Fruit fly (Drosophila melanogaster): ENCODE results near the gene Prx2.

The Prx2 gene

dm6 chrX:13312200-13312599 is 17.4 kb upstream of the Prx2 start (continued):
- TF ChIP-seq CG3032 (tag; optimal IDR thresholded peaks at IDR 0.05) (peak; percentile 67), Eip78C (GFP tag) (peak; percentile 85), OdsH (GFP tag; optimal IDR thresholded peaks at IDR 0.05) (peak; percentile 55), CG8119 (GFP tag; IDR thresholded peaks at IDR 0.05) (peak; percentile 74), Sox102F (GFP tag; optimal IDR thresholded peaks at IDR 0.05) (peak; percentile 73), CG6276 (GFP tag; optimal IDR thresholded peaks at IDR 0.05) (peak; percentile 46), cyc (GFP tag; optimal IDR thresholded peaks at IDR 0.05) (peak; percentile 65), CG11902 (GFP tag; optimal IDR thresholded peaks at IDR 0.05) (peak; percentile 17)

DNA sequence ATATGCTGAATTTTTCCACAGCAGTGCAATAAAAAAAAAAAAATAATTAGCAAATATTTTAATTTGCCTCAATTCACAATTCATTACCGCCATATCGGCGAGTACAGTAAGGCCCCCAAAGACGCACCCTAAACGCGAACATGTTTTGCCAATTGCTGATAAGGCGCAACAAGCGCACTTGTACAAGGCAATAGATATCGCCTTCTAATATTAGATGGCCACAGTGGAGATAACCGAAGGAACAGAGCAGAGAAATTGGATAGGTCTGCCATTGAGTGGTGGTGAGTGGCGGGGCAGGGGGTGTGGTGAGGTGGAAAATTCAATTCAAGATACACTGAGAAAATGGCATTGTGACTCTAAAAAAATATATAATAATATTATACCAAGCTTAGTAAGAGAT is 16.5 kb upstream of the Prx2 start:
- no peak for TF ChIP-seq CG32006 (GFP tag; optimal IDR thresholded peaks at IDR 0.05)
- TF ChIP-seq acj6 (GFP tag; optimal IDR thresholded peaks at IDR 0.05): no peak
- TF ChIP-seq CG8119 (GFP tag; IDR thresholded peaks at IDR 0.05): no peak
- no peak for TF ChIP-seq CG11294 (GFP tag; IDR thresholded peaks at IDR 0.05)
- no peak for TF ChIP-seq fkh (GFP tag; optimal IDR thresholded peaks at IDR 0.05)
- no peak for TF ChIP-seq ss (GFP tag; optimal IDR thresholded peaks at IDR 0.05)
- no peak for TF ChIP-seq vri (GFP tag; optimal IDR thresholded peaks at IDR 0.05)
- no peak for TF ChIP-seq Eip93F (GFP tag; optimal IDR thresholded peaks at IDR 0.05)
- TF ChIP-seq OdsH (GFP tag; optimal IDR thresholded peaks at IDR 0.05): no peak
- TF ChIP-seq CG16779 (tag; optimal IDR thresholded peaks at IDR 0.05): no peak
- TF ChIP-seq CG6276 (GFP tag; optimal IDR thresholded peaks at IDR 0.05): no peak
- no peak for TF ChIP-seq CG3919 (GFP tag; optimal IDR thresholded peaks at IDR 0.05)
- no peak for TF ChIP-seq CG6854 (GFP tag; optimal IDR thresholded peaks at IDR 0.05)
- TF ChIP-seq fd85E (GFP tag; optimal IDR thresholded peaks at IDR 0.05): no peak

DNA sequence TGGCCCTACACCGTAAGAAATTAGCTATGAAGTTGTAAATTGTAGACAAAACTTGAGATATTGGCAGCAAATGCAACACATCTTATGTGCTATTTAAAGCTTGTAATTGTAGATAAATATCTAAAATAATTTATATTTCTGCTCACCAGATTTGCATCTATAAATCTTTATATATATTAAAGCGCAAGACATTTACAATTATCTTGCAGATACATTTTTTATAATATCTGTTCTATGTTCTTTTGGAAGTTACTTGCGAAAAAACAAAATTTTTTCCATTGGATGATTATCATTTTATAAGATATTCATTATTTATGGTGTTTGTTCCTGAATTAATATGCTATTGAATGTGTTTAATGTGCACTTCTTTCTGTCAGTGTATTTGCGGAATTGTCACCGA is 15.3 kb upstream of the Prx2 start:
- TF ChIP-seq CG8119 (GFP tag; IDR thresholded peaks at IDR 0.05) (no peak), Hr38 (GFP tag; optimal IDR thresholded peaks at IDR 0.05) (no peak), salr (GFP tag; optimal IDR thresholded peaks at IDR 0.05) (peak in 1 of 2 experiments; percentile 32), Met (GFP tag; optimal IDR thresholded peaks at IDR 0.05) (peak; percentile 9), Smox (GFP tag; optimal IDR thresholded peaks at IDR 0.05) (peak; percentile 15), CG11762 (GFP tag; optimal IDR thresholded peaks at IDR 0.05; ENCODE audit: insufficient read depth) (no peak), CG8319 (GFP tag; optimal IDR thresholded peaks at IDR 0.05) (no peak), cyc (GFP tag; optimal IDR thresholded peaks at IDR 0.05) (no peak), CG16779 (tag; optimal IDR thresholded peaks at IDR 0.05) (no peak), CG8632 (GFP tag; optimal IDR thresholded peaks at IDR 0.05) (peak; percentile 34), CG34406 (GFP tag; optimal IDR thresholded peaks at IDR 0.05) (peak; percentile 28), svp (GFP tag) (peak; percentile 76), net (GFP tag; optimal IDR thresholded peaks at IDR 0.05) (no peak), CG10669 (GFP tag; optimal IDR thresholded peaks at IDR 0.05) (peak; percentile 35), CG6792 (GFP tag; optimal IDR thresholded peaks at IDR 0.05) (peak; percentile 39), CG4318 (GFP tag; optimal IDR thresholded peaks at IDR 0.05) (peak; percentile 10), Blimp-1 (GFP tag; optimal IDR thresholded peaks at IDR 0.05) (no peak), Sox15 (GFP tag; optimal IDR thresholded peaks at IDR 0.05) (no peak), Sox14 (GFP tag; optimal IDR thresholded peaks at IDR 0.05) (peak; percentile 30), Sox102F (GFP tag; optimal IDR thresholded peaks at IDR 0.05) (no peak), Eip93F (GFP tag; optimal IDR thresholded peaks at IDR 0.05) (no peak), CG7368 (GFP tag; optimal IDR thresholded peaks at IDR 0.05) (no peak), CG9139 (GFP tag; optimal IDR thresholded peaks at IDR 0.05) (no peak), Ets96B (tag; optimal IDR thresholded peaks at IDR 0.05) (peak; percentile 28), fd59A (GFP tag; optimal IDR thresholded peaks at IDR 0.05) (peak; percentile 18), achi (GFP tag; optimal IDR thresholded peaks at IDR 0.05) (peak; percentile 42), CG1621 (tag; optimal IDR thresholded peaks at IDR 0.05) (no peak), acj6 (GFP tag; optimal IDR thresholded peaks at IDR 0.05) (peak; percentile 42), Gug (GFP tag; IDR thresholded peaks at IDR 0.05) (no peak), CG6854 (GFP tag; optimal IDR thresholded peaks at IDR 0.05) (no peak), CG11294 (GFP tag; IDR thresholded peaks at IDR 0.05) (no peak), Hr39 (GFP tag; optimal IDR thresholded peaks at IDR 0.05) (peak; percentile 11), CG32006 (GFP tag; optimal IDR thresholded peaks at IDR 0.05) (peak; percentile 59), vri (GFP tag; optimal IDR thresholded peaks at IDR 0.05) (no peak), eg (GFP tag; IDR thresholded peaks at IDR 0.05) (no peak), Ets21C (GFP tag; optimal IDR thresholded peaks at IDR 0.05) (no peak), CG15336 (GFP tag; IDR thresholded peaks at IDR 0.05) (peak; percentile 7; the same call in 1 of the 2 replicates), Lpt (GFP tag; optimal IDR thresholded peaks at IDR 0.05) (no peak), fd85E (GFP tag; optimal IDR thresholded peaks at IDR 0.05) (no peak)
